Fruit fly (Drosophila melanogaster) whole organism, pupa: ENCODE data around the gene CG31637.
A peak's percentile ranks its signal among the peaks of the same experiment; 100 is the strongest.

Source experiments
- CG32121 ChIP-seq: fragments of 200-800 bp; sonication (Bioruptor generic); IDR thresholded peaks from 2 replicates; pipeline ENCODE4 v1.3.6; 2022; ENCODE audit warnings: missing biosample characterization, missing genetic modification characterization
- CG4496 ChIP-seq: fragments of 200-800 bp; sonication (Bioruptor generic); IDR thresholded peaks from 3 replicates; pipeline ENCODE4 v1.3.6; 2022; ENCODE audit warnings: missing biosample characterization, missing genetic modification characterization
- CG8159 ChIP-seq: fragments of 200-800 bp; sonication (Bioruptor generic); optimal IDR thresholded peaks from 3 replicates; lab custom pipeline; 2018; ENCODE audit warnings: missing biosample characterization, mild to moderate bottlenecking, missing genetic modification characterization, moderate library complexity
- D1 ChIP-seq: fragments of 200-800 bp; sonication (Bioruptor generic); optimal IDR thresholded peaks from 2 replicates; lab custom pipeline; 2018; ENCODE audit warnings: missing biosample characterization, mild to moderate bottlenecking, missing genetic modification characterization, moderate library complexity
- Pif1A ChIP-seq: fragments of 200-800 bp; sonication (Bioruptor generic); optimal IDR thresholded peaks from 3 replicates; lab custom pipeline; 2016; ENCODE audit warnings: missing biosample characterization, missing genetic modification characterization
- Snoo ChIP-seq: fragments of 200-800 bp; sonication (Bioruptor generic); optimal IDR thresholded peaks from 3 replicates; lab custom pipeline; 2017; ENCODE audit warnings: missing biosample characterization, mild to moderate bottlenecking, missing genetic modification characterization, inconsistent platforms
- fd96Ca ChIP-seq: fragments of 200-800 bp; sonication (Bioruptor generic); IDR thresholded peaks from 3 replicates; pipeline ENCODE4 v1.3.6; 2022; ENCODE audit warnings: missing biosample characterization, missing genetic modification characterization
- rn ChIP-seq: fragments of 200-800 bp; sonication (Bioruptor generic); IDR thresholded peaks from 2 replicates; pipeline ENCODE4 v1.3.6; 2022; ENCODE audit warnings: missing biosample characterization, missing genetic modification characterization

DNA sequence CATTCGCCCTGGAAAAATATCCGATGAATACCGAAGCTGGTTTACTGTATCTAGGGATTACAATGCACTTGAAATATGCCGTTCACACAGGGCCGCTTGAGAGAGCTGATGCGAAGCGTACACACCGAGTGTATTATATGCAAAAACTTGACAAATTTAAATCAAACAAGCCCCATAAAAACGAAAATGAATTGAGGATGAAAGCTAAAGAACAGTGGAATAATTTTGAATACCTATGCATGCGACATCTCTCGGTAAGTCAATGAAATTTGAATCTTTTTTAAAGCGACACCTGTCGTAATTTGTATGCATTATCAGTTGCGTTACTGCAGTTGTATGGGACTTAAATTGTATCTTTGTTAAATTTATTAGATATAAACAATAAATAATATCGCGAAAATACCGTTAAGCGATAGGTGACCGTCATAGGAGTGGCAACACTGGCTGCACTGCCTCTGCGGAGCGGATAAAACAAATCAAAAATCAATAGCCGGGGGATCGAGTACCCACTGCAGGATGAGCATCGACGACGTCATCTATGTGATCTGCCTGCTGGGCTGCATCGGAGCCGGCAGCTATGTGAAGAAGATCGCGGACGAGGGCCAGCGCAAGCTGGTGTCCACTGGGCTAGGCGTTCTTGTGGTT lies 42.4 kb upstream of the CG31637 start, which contains the start of gene frj:
- TF ChIP-seq Snoo: no peak
- TF ChIP-seq D1 (tag; lab: Kevin White, UChicago): no peak
- TF ChIP-seq Pif1A (GFP tag; lab: Kevin White, UChicago): peak; percentile 3
- TF ChIP-seq CG32121: peak; percentile 56; the same call in 1 of the 2 replicates
- TF ChIP-seq rn (GFP tag; lab: Robert Waterston, UW): no peak
- peak; percentile 52 for TF ChIP-seq CG8159 (tag; lab: Kevin White, UChicago)
- TF ChIP-seq CG4496 (GFP tag; lab: Robert Waterston, UW): peak; percentile 78
- TF ChIP-seq fd96Ca (GFP tag; lab: Robert Waterston, UW): peak; percentile 50; the same call in 1 of the 3 replicates
